Fruit fly (Drosophila melanogaster) Kc167 (cell line): ENCODE data around the gene Mpi.

Experiments used
- h ChIP-seq: fragments of >200 bp; optimal IDR thresholded peaks from 3 replicates; lab custom pipeline; 2018; ENCODE audit warnings: missing external identifiers
- psq ChIP-seq: fragments of >200 bp; optimal IDR thresholded peaks from 2 replicates; lab custom pipeline; 2017; ENCODE audit warnings: missing external identifiers

dm6 chr3R:9735151-9735550 is 24.3 kb upstream of the Mpi start:
- no peak for TF ChIP-seq psq
- TF ChIP-seq h (lab: Kevin White, UChicago): no peak
